Worm (Caenorhabditis elegans): ENCODE measurements around the gene C30H6.12.

ce11 chrIV:17417723-17418122, 34.6 kb downstream of the C30H6.12 start, which contains the start of gene npr-26:
- TF ChIP-seq ama-1 (optimal IDR thresholded peaks at IDR 0.05) = no peak
- TF ChIP-seq ceh-13 (GFP tag; optimal IDR thresholded peaks at IDR 0.05) = no peak
- no peak for TF ChIP-seq hmbx-1 (tag; optimal IDR thresholded peaks at IDR 0.05)
- TF ChIP-seq tbx-37 (GFP tag; conservative IDR thresholded peaks at IDR 0.05) = no peak
- no peak for TF ChIP-seq sea-1 (GFP tag; conservative IDR thresholded peaks at IDR 0.05)
- TF ChIP-seq hnd-1 (tag; optimal IDR thresholded peaks at IDR 0.05) = no peak

All from whole organism, early embryonic.